Fruit fly (Drosophila melanogaster) whole organism, embryonic: ENCODE results near the gene Sym.
A peak's percentile ranks its signal among the peaks of the same experiment; 100 is the strongest.

Source experiments
- Adf1 ChIP-seq: fragments of 200-800 bp; sonication (Bioruptor generic); IDR thresholded peaks from 2 replicates; pipeline ENCODE4 v1.3.6; 2022; ENCODE audit warnings: missing biosample characterization, missing genetic modification characterization
- Atf6 ChIP-seq: fragments of 200-800 bp; sonication (Bioruptor generic); IDR thresholded peaks from 2 replicates; pipeline ENCODE4 v1.3.6; 2022; ENCODE audit warnings: missing biosample characterization, missing genetic modification characterization
- Bgb ChIP-seq: fragments of 200-800 bp; sonication (Bioruptor generic); IDR thresholded peaks from 2 replicates; pipeline ENCODE4 v1.3.6; 2022; ENCODE audit warnings: missing biosample characterization, missing genetic modification characterization; ENCODE audit not compliant: partially characterized antibody
- CG1024 ChIP-seq: fragments of 200-800 bp; sonication (Bioruptor generic); IDR thresholded peaks from 2 replicates; pipeline ENCODE4 v1.3.6; 2022; ENCODE audit warnings: missing biosample characterization, missing genetic modification characterization
- CG10431 ChIP-seq: fragments of 200-800 bp; sonication (Bioruptor generic); optimal IDR thresholded peaks from 3 replicates; lab custom pipeline; 2018; ENCODE audit warnings: missing biosample characterization, mild to moderate bottlenecking, missing genetic modification characterization
- CG10543 ChIP-seq: fragments of 200-800 bp; sonication (Bioruptor generic); optimal IDR thresholded peaks from 3 replicates; lab custom pipeline; 2017; ENCODE audit warnings: missing biosample characterization, mild to moderate bottlenecking, missing genetic modification characterization, moderate library complexity
- CG11560 ChIP-seq: fragments of 200-800 bp; sonication (Bioruptor generic); IDR thresholded peaks from 3 replicates; pipeline ENCODE4 v1.3.6; 2022; ENCODE audit warnings: missing biosample characterization, missing genetic modification characterization
- CG12299 ChIP-seq: fragments of 200-800 bp; sonication (Bioruptor generic); optimal IDR thresholded peaks from 2 replicates; lab custom pipeline; 2018; ENCODE audit warnings: missing biosample characterization, mild to moderate bottlenecking, missing genetic modification characterization
- CG13624 ChIP-seq: fragments of 200-800 bp; sonication (Bioruptor generic); optimal IDR thresholded peaks from 2 replicates; lab custom pipeline; 2016; ENCODE audit warnings: missing biosample characterization, missing genetic modification characterization
- CG1529 ChIP-seq: fragments of 200-800 bp; sonication (Bioruptor generic); optimal IDR thresholded peaks from 3 replicates; lab custom pipeline; 2018; ENCODE audit warnings: missing biosample characterization, missing genetic modification characterization
- CG16815 ChIP-seq: fragments of 200-800 bp; sonication (Bioruptor generic); optimal IDR thresholded peaks from 3 replicates; lab custom pipeline; 2017; ENCODE audit warnings: missing biosample characterization, mild to moderate bottlenecking, missing genetic modification characterization
- CG17359 ChIP-seq: fragments of 200-800 bp; sonication (Bioruptor generic); optimal IDR thresholded peaks from 3 replicates; lab custom pipeline; 2018; ENCODE audit warnings: missing biosample characterization, mild to moderate bottlenecking, missing genetic modification characterization, moderate library complexity
- CG17385 ChIP-seq: fragments of 200-800 bp; sonication (Bioruptor generic); optimal IDR thresholded peaks from 3 replicates; lab custom pipeline; 2018; ENCODE audit warnings: missing biosample characterization, mild to moderate bottlenecking, missing genetic modification characterization
- CG18476 ChIP-seq: fragments of 200-800 bp; sonication (Bioruptor generic); optimal IDR thresholded peaks from 2 replicates; lab custom pipeline; 2016; ENCODE audit warnings: missing biosample characterization, mild to moderate bottlenecking, missing genetic modification characterization
- CG2116 ChIP-seq: fragments of 200-800 bp; sonication (Bioruptor generic); optimal IDR thresholded peaks from 3 replicates; lab custom pipeline; 2018; ENCODE audit warnings: missing biosample characterization, mild to moderate bottlenecking, missing genetic modification characterization
- CG2129 ChIP-seq: fragments of 200-800 bp; sonication (Bioruptor generic); IDR thresholded peaks from 2 replicates; pipeline ENCODE4 v1.3.6; 2022; ENCODE audit warnings: missing biosample characterization, missing genetic modification characterization; ENCODE audit not compliant: partially characterized antibody
- CG4328 ChIP-seq: fragments of 200-800 bp; sonication (Bioruptor generic); optimal IDR thresholded peaks from 3 replicates; lab custom pipeline; 2017; ENCODE audit warnings: missing biosample characterization, missing genetic modification reagents, missing genetic modification characterization
- CG7745 ChIP-seq: fragments of 200-800 bp; sonication (Bioruptor generic); optimal IDR thresholded peaks from 2 replicates; lab custom pipeline; 2018; ENCODE audit warnings: missing biosample characterization, mild to moderate bottlenecking, missing genetic modification characterization, moderate library complexity
- CG7987 ChIP-seq: fragments of 200-800 bp; sonication (Bioruptor generic); optimal IDR thresholded peaks from 2 replicates; lab custom pipeline; 2018; ENCODE audit warnings: missing biosample characterization, mild to moderate bottlenecking, missing genetic modification characterization, moderate library complexity
- CHES-1-like ChIP-seq: fragments of 200-800 bp; sonication (Bioruptor generic); optimal IDR thresholded peaks from 2 replicates; lab custom pipeline; 2016; ENCODE audit warnings: missing biosample characterization, missing genetic modification characterization
- Dip2 ChIP-seq: fragments of 200-800 bp; sonication (Bioruptor generic); IDR thresholded peaks from 2 replicates; pipeline ENCODE4 v1.3.6; 2022; ENCODE audit warnings: missing biosample characterization, missing genetic modification characterization
- H2.0 ChIP-seq: fragments of 200-800 bp; sonication (Bioruptor generic); IDR thresholded peaks from 2 replicates; pipeline ENCODE4 v1.3.6; 2022; ENCODE audit warnings: missing biosample characterization, missing genetic modification characterization
- Hmr ChIP-seq: fragments of 200-800 bp; sonication (Bioruptor generic); optimal IDR thresholded peaks from 3 replicates; lab custom pipeline; 2017; ENCODE audit warnings: mild to moderate bottlenecking, missing biosample characterization, missing genetic modification reagents, missing genetic modification characterization
- Hr3 ChIP-seq: fragments of 200-800 bp; sonication (Bioruptor generic); optimal IDR thresholded peaks from 3 replicates; lab custom pipeline; 2016; ENCODE audit warnings: missing biosample characterization, missing genetic modification characterization
- Hsf ChIP-seq: fragments of 200-800 bp; sonication (Bioruptor generic); optimal IDR thresholded peaks from 3 replicates; lab custom pipeline; 2016; ENCODE audit warnings: missing biosample characterization, missing genetic modification characterization
- MTF-1 ChIP-seq: fragments of 200-800 bp; sonication (Bioruptor generic); optimal IDR thresholded peaks from 2 replicates; lab custom pipeline; 2018; ENCODE audit warnings: missing biosample characterization, mild to moderate bottlenecking, missing genetic modification characterization, borderline replicate concordance
- Meics ChIP-seq: fragments of 200-800 bp; sonication (Bioruptor generic); optimal IDR thresholded peaks from 2 replicates; lab custom pipeline; 2017; ENCODE audit warnings: missing biosample characterization, mild to moderate bottlenecking, missing genetic modification characterization
- Mrtf ChIP-seq: fragments of 200-800 bp; sonication (Bioruptor generic); IDR thresholded peaks from 3 replicates; pipeline ENCODE4 v1.3.6; 2022; ENCODE audit warnings: missing biosample characterization, missing genetic modification characterization
- NFAT ChIP-seq: fragments of 200-800 bp; sonication (Bioruptor generic); IDR thresholded peaks from 2 replicates; pipeline ENCODE4 v1.3.6; 2022; ENCODE audit warnings: missing biosample characterization, missing genetic modification characterization
- Neu2 ChIP-seq: fragments of 200-800 bp; sonication (Bioruptor generic); optimal IDR thresholded peaks from 3 replicates; lab custom pipeline; 2016; ENCODE audit warnings: missing biosample characterization, missing genetic modification characterization, borderline replicate concordance
- al ChIP-seq: fragments of 200-800 bp; sonication (Bioruptor generic); IDR thresholded peaks from 2 replicates; pipeline ENCODE4 v1.3.6; 2022; ENCODE audit warnings: missing biosample characterization, missing genetic modification characterization
- caup ChIP-seq: fragments of 200-800 bp; sonication (Bioruptor generic); optimal IDR thresholded peaks from 3 replicates; lab custom pipeline; 2017; ENCODE audit warnings: missing biosample characterization, mild to moderate bottlenecking, missing genetic modification characterization, moderate library complexity; ENCODE audit not compliant: severe bottlenecking
- dan ChIP-seq: fragments of 200-800 bp; sonication (Bioruptor generic); IDR thresholded peaks from 2 replicates; pipeline ENCODE4 v1.3.6; 2022; ENCODE audit warnings: missing biosample characterization, missing genetic modification characterization
- danr ChIP-seq: fragments of 200-800 bp; sonication (Bioruptor generic); IDR thresholded peaks from 2 replicates; pipeline ENCODE4 v1.3.6; 2022; ENCODE audit warnings: missing biosample characterization, missing genetic modification characterization
- gt ChIP-seq: fragments of 200-800 bp; sonication (Bioruptor generic); IDR thresholded peaks from 2 replicates; pipeline ENCODE4 v1.3.6; 2022; ENCODE audit warnings: missing biosample characterization, missing genetic modification characterization
- insv ChIP-seq, 2 experiments: fragments of 200-800 bp; sonication (Bioruptor generic); optimal IDR thresholded peaks; 3 replicates each; lab custom pipeline; 2016 to 2018; ENCODE audit warnings: missing biosample characterization in 2 of 2, missing genetic modification characterization in 2 of 2
- klu ChIP-seq: fragments of 200-800 bp; sonication (Bioruptor generic); IDR thresholded peaks from 2 replicates; pipeline ENCODE4 v1.3.6; 2022; ENCODE audit warnings: missing biosample characterization, missing genetic modification characterization
- mam ChIP-seq: fragments of 200-800 bp; sonication (Bioruptor generic); optimal IDR thresholded peaks from 3 replicates; lab custom pipeline; 2016; ENCODE audit warnings: missing biosample characterization, missing genetic modification characterization
- nau ChIP-seq: fragments of 200-800 bp; sonication (Bioruptor generic); optimal IDR thresholded peaks from 3 replicates; lab custom pipeline; 2017; ENCODE audit warnings: missing biosample characterization, mild to moderate bottlenecking, missing genetic modification characterization, missing genetic modification reagents
- pum ChIP-seq: fragments of 200-800 bp; sonication (Bioruptor generic); optimal IDR thresholded peaks from 2 replicates; lab custom pipeline; 2016; ENCODE audit warnings: missing biosample characterization, missing genetic modification characterization
- row ChIP-seq: fragments of 200-800 bp; sonication (Bioruptor generic); IDR thresholded peaks from 3 replicates; pipeline ENCODE4 v1.3.6; 2022; ENCODE audit warnings: missing biosample characterization, missing genetic modification characterization
- sc ChIP-seq, 3 experiments: fragments of >200 bp in 2 of 3; fragments of 200-800 bp in 1 of 3; sonication (Bioruptor generic) in 1 of 3; optimal IDR thresholded peaks; 2 replicates in 2 of 3; 3 replicates in 1 of 3; lab custom pipeline; 2017; ENCODE audit warnings: mild to moderate bottlenecking in 1 of 3, missing biosample characterization in 1 of 3, missing genetic modification characterization in 1 of 3, missing genetic modification reagents in 1 of 3
- sens-2 ChIP-seq: fragments of 200-800 bp; sonication (Bioruptor generic); IDR thresholded peaks from 2 replicates; pipeline ENCODE4 v1.3.6; 2022; ENCODE audit warnings: missing biosample characterization, missing genetic modification characterization
- seq ChIP-seq: fragments of 200-800 bp; sonication (Bioruptor generic); IDR thresholded peaks from 2 replicates; pipeline ENCODE4 v1.3.6; 2022; ENCODE audit warnings: missing biosample characterization, missing genetic modification characterization
- slou ChIP-seq: fragments of 200-800 bp; sonication (Bioruptor generic); optimal IDR thresholded peaks from 3 replicates; lab custom pipeline; 2016; ENCODE audit warnings: missing biosample characterization, missing genetic modification characterization
- tap ChIP-seq: fragments of 200-800 bp; optimal IDR thresholded peaks from 3 replicates; lab custom pipeline; 2019; ENCODE audit warnings: missing biosample characterization, mild to moderate bottlenecking, missing genetic modification characterization, moderate library complexity
- tin ChIP-seq: fragments of 200-800 bp; sonication (Bioruptor generic); optimal IDR thresholded peaks from 3 replicates; lab custom pipeline; 2016; ENCODE audit warnings: missing biosample characterization, missing genetic modification characterization
- toy ChIP-seq: fragments of 200-800 bp; sonication (Bioruptor generic); IDR thresholded peaks from 2 replicates; pipeline ENCODE4 v1.3.6; 2022; ENCODE audit warnings: missing biosample characterization, missing genetic modification characterization
- wek ChIP-seq: fragments of 200-800 bp; sonication (Bioruptor generic); optimal IDR thresholded peaks from 3 replicates; lab custom pipeline; 2018; ENCODE audit warnings: missing biosample characterization, mild to moderate bottlenecking, missing genetic modification characterization, moderate library complexity
- zfh2 ChIP-seq: fragments of 200-800 bp; sonication (Bioruptor generic); optimal IDR thresholded peaks from 2 replicates; lab custom pipeline; 2016; ENCODE audit warnings: missing biosample characterization, missing genetic modification characterization

Sym gene

dm6 chr3R:5705469-5706067, 36.7 kb downstream of the Sym start (continued):
- TF ChIP-seq Neu2 (no peak), tap (tag; lab: Kevin White, UChicago) (no peak), mam (GFP tag; lab: Kevin White, UChicago) (peak; percentile 36), CG7745 (tag; lab: Kevin White, UChicago) (no peak), CG16815 (GFP tag; lab: Kevin White, UChicago) (peak; percentile 22), CG1529 (GFP tag; lab: Kevin White, UChicago) (peak; percentile 58), Hsf (GFP tag; lab: Kevin White, UChicago) (peak; percentile 54), klu (GFP tag; lab: Robert Waterston, UW) (peak; percentile 38; the same call in 1 of the 2 replicates), NFAT (GFP tag; lab: Robert Waterston, UW) (no peak), CG2129 (GFP tag; lab: Robert Waterston, UW) (no peak), CG13624 (peak; percentile 54), CG17385 (GFP tag; lab: Kevin White, UChicago) (peak; percentile 76), CG10431 (no peak), CG1024 (GFP tag; lab: Robert Waterston, UW) (no peak), CG4328 (peak; percentile 58), danr (GFP tag; lab: Robert Waterston, UW) (peak; percentile 36; the same call in 1 of the 2 replicates), al (GFP tag; lab: Robert Waterston, UW) (peak; percentile 54), seq (GFP tag; lab: Robert Waterston, UW) (no peak), pum (GFP tag; lab: Kevin White, UChicago) (peak; percentile 2), Dip2 (GFP tag; lab: Robert Waterston, UW) (no peak), row (GFP tag; lab: Robert Waterston, UW) (peak; percentile 75), CG17359 (no peak), insv (GFP tag; optimal IDR thresholded peaks at IDR 0.05; lab: Kevin White, UChicago) (no peak), CG2116 (GFP tag; lab: Kevin White, UChicago) (peak; percentile 0), Atf6 (GFP tag; lab: Robert Waterston, UW) (peak; percentile 55; the same call in 1 of the 2 replicates), CG7987 (GFP tag; lab: Kevin White, UChicago) (peak; percentile 92), CG18476 (GFP tag; lab: Kevin White, UChicago) (peak; percentile 40), Adf1 (GFP tag; lab: Robert Waterston, UW) (no peak), CG12299 (peak; percentile 44), dan (GFP tag; lab: Robert Waterston, UW) (no peak), sens-2 (no peak), sc (optimal IDR thresholded peaks at IDR 0.05; lab: Kevin White, UChicago) (no peak), sc (GFP tag; optimal IDR thresholded peaks at IDR 0.05; lab: Kevin White, UChicago) (peak; percentile 46), MTF-1 (GFP tag; lab: Kevin White, UChicago) (no peak), CG11560 (tag; lab: Robert Waterston, UW) (peak; percentile 15; the same call in 1 of the 3 replicates), Mrtf (GFP tag; lab: Robert Waterston, UW) (peak; percentile 23; the same call in 1 of the 3 replicates), H2.0 (no peak), nau (GFP tag; lab: Kevin White, UChicago) (no peak), caup (peak; percentile 50), tin (peak; percentile 47), gt (peak; percentile 38; the same call in 1 of the 2 replicates), slou (GFP tag; lab: Kevin White, UChicago) (peak; percentile 15), CG10543 (GFP tag; lab: Kevin White, UChicago) (peak; percentile 66), Bgb (GFP tag; lab: Robert Waterston, UW) (no peak), Hmr (GFP tag; lab: Kevin White, UChicago) (peak; percentile 60), CHES-1-like (GFP tag; lab: Kevin White, UChicago) (peak; percentile 26), toy (GFP tag; lab: Robert Waterston, UW) (no peak), Hr3 (GFP tag; lab: Kevin White, UChicago) (peak; percentile 45), Meics (GFP tag; lab: Kevin White, UChicago) (peak; percentile 68), zfh2 (GFP tag; lab: Kevin White, UChicago) (no peak), wek (GFP tag; lab: Kevin White, UChicago) (no peak)
